Worm (Caenorhabditis elegans) whole organism, L4 larva: ENCODE data around the gene str-214.

Source experiments
- R02D3.7 ChIP-seq: fragments of 150-350 bp; sonication (generic microtip); optimal IDR thresholded peaks from 3 replicates; lab custom pipeline; 2014; ENCODE audit warnings: missing biosample characterization, missing genetic modification characterization
- Y5F2A.4 ChIP-seq: fragments of 200-800 bp; sonication (Bioruptor generic); optimal IDR thresholded peaks from 2 replicates; lab custom pipeline; 2018; ENCODE audit warnings: mild to moderate bottlenecking, missing genetic modification characterization, missing compliant biosample characterization
- Y75B8A.6 ChIP-seq: fragments of 200-800 bp; sonication (Bioruptor generic); IDR thresholded peaks from 2 replicates; pipeline ENCODE4 v1.3.6; 2022; ENCODE audit warnings: missing genetic modification reagents, missing genetic modification characterization, missing compliant biosample characterization
- ZK337.2 ChIP-seq: fragments of 200-800 bp; sonication (Bioruptor generic); IDR thresholded peaks from 2 replicates; pipeline ENCODE4 v1.3.6; 2022; ENCODE audit warnings: missing genetic modification reagents, missing genetic modification characterization, missing compliant biosample characterization
- ama-1 ChIP-seq: fragments of 150-350 bp; optimal IDR thresholded peaks from 2 replicates; lab custom pipeline; 2014; ENCODE audit warnings: inconsistent platforms, mixed read lengths
- ces-1 ChIP-seq: fragments of 150-350 bp; sonication (generic microtip); optimal IDR thresholded peaks from 4 replicates; lab custom pipeline; 2014; ENCODE audit warnings: missing biosample characterization, missing genetic modification reagents, missing genetic modification characterization
- ctbp-1 ChIP-seq: fragments of 200-800 bp; sonication (Bioruptor generic); IDR thresholded peaks from 2 replicates; pipeline ENCODE4 v1.3.6; 2022; ENCODE audit warnings: missing genetic modification reagents, missing genetic modification characterization, missing compliant biosample characterization
- daf-16 ChIP-seq, 3 experiments: sonication (generic microtip); optimal IDR thresholded peaks; 2 replicates each; lab custom pipeline; 2016 to 2017; ENCODE audit warnings: missing genetic modification characterization in 3 of 3, missing genetic modification reagents in 3 of 3, mild to moderate bottlenecking in 2 of 3, missing compliant biosample characterization in 2 of 3, missing biosample characterization in 1 of 3, moderate library complexity in 1 of 3
- daf-19 ChIP-seq: fragments of 200-800 bp; sonication (Bioruptor generic); conservative IDR thresholded peaks from 2 replicates; pipeline ENCODE4 v1.3.6; 2022; ENCODE audit warnings: missing genetic modification characterization, missing compliant biosample characterization
- dmd-6 ChIP-seq: fragments of 200-800 bp; sonication (Bioruptor generic); IDR thresholded peaks from 2 replicates; pipeline ENCODE4 v1.3.6; 2022; ENCODE audit warnings: missing genetic modification reagents, missing genetic modification characterization, missing compliant biosample characterization
- dmd-9 ChIP-seq: fragments of 200-800 bp; sonication (Bioruptor generic); IDR thresholded peaks from 2 replicates; pipeline ENCODE4 v1.3.6; 2022; ENCODE audit warnings: missing genetic modification reagents, missing genetic modification characterization, missing compliant biosample characterization
- egl-43 ChIP-seq: fragments of 200-800 bp; sonication (Bioruptor generic); IDR thresholded peaks from 2 replicates; pipeline ENCODE4 v1.3.6; 2022; ENCODE audit warnings: missing genetic modification reagents, missing genetic modification characterization, missing compliant biosample characterization
- lin-1 ChIP-seq: fragments of 200-800 bp; sonication (Bioruptor generic); IDR thresholded peaks from 2 replicates; pipeline ENCODE4 v1.3.6; 2022; ENCODE audit warnings: missing genetic modification reagents, missing genetic modification characterization, missing compliant biosample characterization
- lin-29 ChIP-seq: fragments of 200-800 bp; sonication (Bioruptor generic); IDR thresholded peaks from 2 replicates; pipeline ENCODE4 v1.3.6; 2022; ENCODE audit warnings: missing genetic modification reagents, missing genetic modification characterization, missing compliant biosample characterization
- lin-38 ChIP-seq: fragments of 200-800 bp; sonication (Bioruptor generic); IDR thresholded peaks from 2 replicates; pipeline ENCODE4 v1.3.6; 2022; ENCODE audit warnings: missing genetic modification reagents, missing genetic modification characterization, missing compliant biosample characterization
- lin-39 ChIP-seq: fragments of 150-350 bp; optimal IDR thresholded peaks from 2 replicates; lab custom pipeline; 2014; ENCODE audit warnings: missing biosample characterization, missing genetic modification reagents, missing genetic modification characterization
- lsy-2 ChIP-seq, 2 experiments: fragments of 150-350 bp in 1 of 2; sonication (generic microtip) in 1 of 2; optimal IDR thresholded peaks; 2 replicates each; lab custom pipeline; 2014 to 2017; ENCODE audit warnings: missing biosample characterization in 2 of 2, missing genetic modification characterization in 2 of 2
- madf-5 ChIP-seq, 2 experiments: fragments of 200-800 bp; sonication (Bioruptor generic); IDR thresholded peaks; 2 replicates each; pipeline ENCODE4 v1.3.6; 2022; ENCODE audit warnings: missing compliant biosample characterization in 2 of 2, missing genetic modification characterization in 2 of 2
- mep-1 ChIP-seq: fragments of 150-350 bp; sonication (generic microtip); optimal IDR thresholded peaks from 3 replicates; lab custom pipeline; 2014; ENCODE audit warnings: missing biosample characterization, missing genetic modification characterization
- nhr-10 ChIP-seq: fragments of 150-350 bp; optimal IDR thresholded peaks from 2 replicates; lab custom pipeline; 2014; ENCODE audit warnings: missing biosample characterization, missing genetic modification characterization
- nhr-102 ChIP-seq: sonication (generic microtip); optimal IDR thresholded peaks from 2 replicates; lab custom pipeline; 2016; ENCODE audit warnings: mild to moderate bottlenecking, missing genetic modification characterization, moderate library complexity, missing compliant biosample characterization
- nhr-111 ChIP-seq: fragments of 200-800 bp; sonication (Bioruptor generic); optimal IDR thresholded peaks from 2 replicates; lab custom pipeline; 2018; ENCODE audit warnings: mild to moderate bottlenecking, missing genetic modification characterization, missing compliant biosample characterization
- nhr-237 ChIP-seq: sonication (generic microtip); optimal IDR thresholded peaks from 2 replicates; lab custom pipeline; 2017; ENCODE audit warnings: missing biosample characterization, missing genetic modification characterization
- nhr-28 ChIP-seq: fragments of 150-350 bp; optimal IDR thresholded peaks from 2 replicates; lab custom pipeline; 2014; ENCODE audit warnings: missing biosample characterization, missing genetic modification characterization
- nhr-42 ChIP-seq: fragments of 200-800 bp; sonication (Bioruptor generic); IDR thresholded peaks from 2 replicates; pipeline ENCODE4 v1.3.6; 2022; ENCODE audit warnings: missing genetic modification characterization, missing compliant biosample characterization
- nhr-6 ChIP-seq: fragments of 150-350 bp; optimal IDR thresholded peaks from 2 replicates; lab custom pipeline; 2014; ENCODE audit warnings: missing biosample characterization, missing genetic modification characterization
- nhr-77 ChIP-seq: fragments of 150-350 bp; optimal IDR thresholded peaks from 2 replicates; lab custom pipeline; 2014; ENCODE audit warnings: missing biosample characterization, missing genetic modification characterization
- pqm-1 ChIP-seq: sonication (generic microtip); optimal IDR thresholded peaks from 2 replicates; lab custom pipeline; 2017; ENCODE audit warnings: missing biosample characterization, missing genetic modification characterization
- skn-1 ChIP-seq: fragments of 150-350 bp; optimal IDR thresholded peaks from 2 replicates; lab custom pipeline; 2014; ENCODE audit warnings: missing biosample characterization, missing genetic modification characterization
- tra-1 ChIP-seq: fragments of 200-800 bp; sonication (Bioruptor generic); IDR thresholded peaks from 2 replicates; pipeline ENCODE4 v1.3.6; 2022; ENCODE audit warnings: missing genetic modification reagents, missing genetic modification characterization, missing compliant biosample characterization
- unc-39 ChIP-seq: sonication (generic microtip); optimal IDR thresholded peaks from 2 replicates; lab custom pipeline; 2017; ENCODE audit warnings: missing biosample characterization, missing genetic modification characterization
- unc-62 ChIP-seq, 3 experiments: fragments of 150-350 bp in 1 of 3; sonication (generic microtip); optimal IDR thresholded peaks in 2 of 3; peaks in 1 of 3; 1 replicate in 1 of 3; 2 replicates in 2 of 3; lab custom pipeline; 2014 to 2017; ENCODE audit warnings: missing biosample characterization in 3 of 3, missing genetic modification characterization in 3 of 3, missing genetic modification reagents in 3 of 3, missing genotype in 1 of 3
- zip-2 ChIP-seq: fragments of 150-350 bp; optimal IDR thresholded peaks from 2 replicates; lab custom pipeline; 2014; ENCODE audit warnings: missing biosample characterization, missing genetic modification characterization

str-214 gene

ce11 chrV:16285794-16286193 is 29.3 kb upstream of the str-214 start, which contains the start of gene F28G4.4:
Gene F28G4.4 (minus strand): TSS chrV:16285894.
- peak in 1 of 2 experiments; percentile 66 for TF ChIP-seq unc-62 (GFP tag; optimal IDR thresholded peaks at IDR 0.05 in 1 of 2; lab: Kevin White, UChicago)
- TF ChIP-seq unc-62 (tag; optimal IDR thresholded peaks at IDR 0.05; lab: Kevin White, UChicago) = no peak
- no peak for TF ChIP-seq lin-29

- no peak for TF ChIP-seq madf-5 (GFP tag; IDR thresholded peaks at IDR 0.05; lab: Robert Waterston, UW)
- no peak for TF ChIP-seq nhr-77 (tag; lab: Kevin White, UChicago)
These were observed 27.5 kb upstream of the str-214 start, which contains the start of gene F28G4.3 for ce11 chrV:16287619-16288018. Gene F28G4.3 (minus strand): TSS chrV:16287719.

ce11 chrV:16292409-16292808 is 22.7 kb upstream of the str-214 start, which contains the start of gene oac-5:
Gene oac-5 (plus strand): TSS chrV:16292709.
- TF ChIP-seq dmd-6 (GFP tag; lab: Robert Waterston, UW) (peak; percentile 75), daf-16 (GFP tag; optimal IDR thresholded peaks at IDR 0.05; lab: Kevin White, UChicago) (no peak), daf-16 (tag; optimal IDR thresholded peaks at IDR 0.05; lab: Kevin White, UChicago) (no peak), lin-1 (GFP tag; lab: Robert Waterston, UW) (no peak)

- TF ChIP-seq ama-1 (lab: Kevin White, UChicago) (no peak), daf-19 (GFP tag; lab: Robert Waterston, UW) (no peak), mep-1 (tag; lab: Kevin White, UChicago) (no peak), nhr-111 (GFP tag; lab: Kevin White, UChicago) (no peak), ZK337.2 (no peak), ctbp-1 (GFP tag; lab: Robert Waterston, UW) (no peak), zip-2 (no peak), dmd-9 (GFP tag; lab: Robert Waterston, UW) (no peak), lin-39 (tag; lab: Kevin White, UChicago) (no peak), nhr-42 (GFP tag; lab: Robert Waterston, UW) (no peak), tra-1 (GFP tag; lab: Robert Waterston, UW) (no peak), skn-1 (tag; lab: Kevin White, UChicago) (no peak)
- TF ChIP-seq, all 104 proteins: peak for 0
These were observed 18.0 kb upstream of the str-214 start, which contains the start of gene srbc-83 for ce11 chrV:16297070-16297469. Gene srbc-83 (plus strand): TSS chrV:16297370.

DNA sequence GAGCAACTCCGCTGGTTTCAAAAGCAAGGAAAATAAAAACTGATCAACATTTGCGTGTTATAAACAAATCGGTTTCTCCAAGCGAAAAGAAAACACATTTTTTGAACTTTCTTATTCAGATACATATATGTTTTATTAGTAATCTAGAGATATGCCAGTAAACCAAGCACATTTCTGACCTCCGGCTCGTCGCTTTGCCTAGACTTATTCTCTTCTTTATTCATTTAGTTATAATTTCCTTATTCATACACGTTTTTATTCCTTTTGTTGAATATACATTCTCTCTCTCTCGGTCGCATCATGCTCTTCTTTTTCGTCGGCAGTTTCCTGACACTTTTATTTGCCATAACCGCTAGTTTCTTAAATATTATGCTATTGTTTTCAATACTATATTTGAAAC is 16.4 kb upstream of the str-214 start, which contains the start of gene srbc-84:
Gene srbc-84, plus strand, starts transcription at position 301 of the 400 bp plus-strand sequence.
- no peak for TF ChIP-seq nhr-6 (tag; lab: Kevin White, UChicago)
- no peak for TF ChIP-seq lin-38 (GFP tag; lab: Robert Waterston, UW)
- TF ChIP-seq unc-39 (tag; lab: Kevin White, UChicago) = no peak
- TF ChIP-seq nhr-10 = no peak
- TF ChIP-seq nhr-237 (tag; lab: Kevin White, UChicago) = no peak
- TF ChIP-seq Y75B8A.6 = no peak
- no peak for TF ChIP-seq pqm-1
- no peak for TF ChIP-seq Y5F2A.4 (GFP tag; lab: Kevin White, UChicago)
- no peak for TF ChIP-seq lin-1 (GFP tag; lab: Robert Waterston, UW)
- no peak for TF ChIP-seq R02D3.7 (tag; lab: Kevin White, UChicago)
- no peak for TF ChIP-seq ctbp-1 (GFP tag; lab: Robert Waterston, UW)
- TF ChIP-seq egl-43 (GFP tag; lab: Robert Waterston, UW) = no peak
- TF ChIP-seq daf-16 (GFP tag; optimal IDR thresholded peaks at IDR 0.05; lab: Kevin White, UChicago) = no peak
- TF ChIP-seq daf-16 (tag; optimal IDR thresholded peaks at IDR 0.05; lab: Kevin White, UChicago) = no peak
- TF ChIP-seq nhr-28 (tag; lab: Kevin White, UChicago) = no peak
- no peak for TF ChIP-seq mep-1 (tag; lab: Kevin White, UChicago)
- TF ChIP-seq nhr-102 = no peak
- no peak for TF ChIP-seq ces-1
- no peak for TF ChIP-seq nhr-77 (tag; lab: Kevin White, UChicago)
- no peak for TF ChIP-seq lsy-2 (tag; optimal IDR thresholded peaks at IDR 0.05; lab: Kevin White, UChicago)
- TF ChIP-seq ama-1 (lab: Kevin White, UChicago) = no peak
